Fruit fly (Drosophila melanogaster): ENCODE measurements around the gene GramD1B.

DNA sequence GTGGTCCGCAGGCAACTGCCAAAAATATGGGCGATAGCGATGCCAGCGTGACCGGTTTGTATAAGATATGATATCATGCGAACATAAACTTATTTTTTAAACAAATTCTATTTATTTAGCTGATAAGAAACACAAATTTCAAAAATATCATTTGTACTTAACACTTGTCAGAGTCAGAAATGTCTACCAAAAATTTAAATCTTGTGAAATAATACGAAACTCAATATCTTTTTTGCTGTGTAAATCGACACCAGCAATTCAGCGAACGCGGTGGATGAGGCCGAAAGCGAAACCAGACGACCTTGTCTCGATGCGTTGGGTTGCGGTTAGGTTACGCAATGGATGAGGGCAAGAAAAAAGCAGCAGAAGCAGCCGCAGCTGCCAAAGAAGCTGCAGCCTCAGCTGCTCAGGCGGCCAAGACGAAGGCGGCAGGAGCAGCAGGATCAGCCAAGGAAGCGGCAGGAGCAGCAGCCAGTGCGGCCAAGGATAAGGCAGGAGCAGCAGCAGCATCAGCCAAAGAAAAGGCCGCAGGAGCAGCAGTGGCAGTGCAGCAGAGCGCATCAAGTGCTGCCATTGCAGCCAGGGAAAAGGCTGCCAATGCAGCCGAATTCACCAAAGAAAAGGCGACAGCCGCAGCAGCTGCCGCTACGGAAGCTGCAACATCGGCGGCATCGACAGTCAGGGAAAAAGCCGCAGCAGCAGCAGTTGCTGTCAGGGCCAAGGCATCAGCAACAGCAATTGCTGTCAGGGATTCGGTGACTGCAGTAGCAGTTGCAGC lies 43.5 kb upstream of the GramD1B start, which contains the start of gene CG31952:
- TF ChIP-seq fd96Ca (GFP tag; IDR thresholded peaks at IDR 0.05) (no peak), D1 (tag; optimal IDR thresholded peaks at IDR 0.05) (no peak)
